Worm (Caenorhabditis elegans) whole organism, L2 larva: Measurements from ENCODE around the gene K11H12.5.

Experiments
- C34F6.9 ChIP-seq: fragments of 150-350 bp; optimal IDR thresholded peaks from 2 replicates; lab custom pipeline; 2014; ENCODE audit warnings: missing biosample characterization, missing genetic modification characterization
- F13H6.1 ChIP-seq: sonication (generic microtip); optimal IDR thresholded peaks from 2 replicates; lab custom pipeline; 2016; ENCODE audit warnings: missing genetic modification characterization, missing compliant biosample characterization
- R02D3.7 ChIP-seq: fragments of 150-350 bp; optimal IDR thresholded peaks from 2 replicates; lab custom pipeline; 2014; ENCODE audit warnings: missing biosample characterization, missing genetic modification characterization
- Y55F3AM.14 ChIP-seq: fragments of 200-800 bp; sonication (Bioruptor generic); optimal IDR thresholded peaks from 2 replicates; lab custom pipeline; 2018; ENCODE audit warnings: mild to moderate bottlenecking, missing genetic modification characterization, missing compliant biosample characterization
- alr-1 ChIP-seq: fragments of 150-350 bp; optimal IDR thresholded peaks from 2 replicates; lab custom pipeline; 2014; ENCODE audit warnings: missing biosample characterization, missing genetic modification characterization
- aly-2 ChIP-seq: fragments of 150-350 bp; optimal IDR thresholded peaks from 2 replicates; lab custom pipeline; 2014; ENCODE audit warnings: missing biosample characterization, missing genetic modification characterization
- blmp-1 ChIP-seq: sonication (generic microtip); optimal IDR thresholded peaks from 2 replicates; lab custom pipeline; 2017; ENCODE audit warnings: missing genetic modification characterization, mild to moderate bottlenecking, missing compliant biosample characterization, antibody characterized with exemption, moderate library complexity; ENCODE audit not compliant: insufficient read depth
- ceh-16 ChIP-seq: fragments of 150-350 bp; optimal IDR thresholded peaks from 2 replicates; lab custom pipeline; 2014; ENCODE audit warnings: missing biosample characterization, missing genetic modification characterization
- ceh-82 ChIP-seq: fragments of 150-350 bp; optimal IDR thresholded peaks from 2 replicates; lab custom pipeline; 2014; ENCODE audit warnings: missing biosample characterization, missing genetic modification characterization
- crh-2 ChIP-seq: sonication (generic microtip); optimal IDR thresholded peaks from 2 replicates; lab custom pipeline; 2017; ENCODE audit warnings: missing biosample characterization, missing genetic modification characterization
- dmd-4 ChIP-seq: sonication (generic microtip); optimal IDR thresholded peaks from 2 replicates; lab custom pipeline; 2017; ENCODE audit warnings: missing biosample characterization, missing genetic modification characterization
- egl-27 ChIP-seq: sonication (generic microtip); optimal IDR thresholded peaks from 3 replicates; lab custom pipeline; 2017; ENCODE audit warnings: missing biosample characterization, missing genetic modification reagents, missing genetic modification characterization
- elt-1 ChIP-seq: fragments of 150-350 bp; optimal IDR thresholded peaks from 2 replicates; lab custom pipeline; 2014; ENCODE audit warnings: missing biosample characterization, missing genetic modification characterization
- elt-3 ChIP-seq: sonication (generic microtip); optimal IDR thresholded peaks from 2 replicates; lab custom pipeline; 2017; ENCODE audit warnings: missing biosample characterization, missing genetic modification characterization
- fos-1 ChIP-seq: fragments of 150-350 bp; optimal IDR thresholded peaks from 2 replicates; lab custom pipeline; 2014; ENCODE audit warnings: missing biosample characterization, missing genetic modification characterization
- lin-11 ChIP-seq: fragments of 150-350 bp; sonication (generic microtip); optimal IDR thresholded peaks from 2 replicates; lab custom pipeline; 2014; ENCODE audit warnings: missing biosample characterization, missing genetic modification characterization, inconsistent platforms, mixed read lengths
- lin-13 ChIP-seq: fragments of 150-350 bp; optimal IDR thresholded peaks from 2 replicates; lab custom pipeline; 2014; ENCODE audit warnings: missing biosample characterization, missing genetic modification reagents, missing genetic modification characterization
- lin-39 ChIP-seq: fragments of 150-350 bp; optimal IDR thresholded peaks from 2 replicates; lab custom pipeline; 2014; ENCODE audit warnings: missing biosample characterization, missing genetic modification reagents, missing genetic modification characterization
- lsy-2 ChIP-seq, 2 experiments: fragments of 150-350 bp in 1 of 2; sonication (generic microtip) in 1 of 2; optimal IDR thresholded peaks; 2 replicates each; lab custom pipeline; 2014 to 2017; ENCODE audit warnings: missing biosample characterization in 2 of 2, missing genetic modification characterization in 2 of 2
- mbf-1 ChIP-seq: sonication (generic microtip); optimal IDR thresholded peaks from 2 replicates; lab custom pipeline; 2017; ENCODE audit warnings: missing biosample characterization, missing genetic modification characterization
- mdl-1 ChIP-seq, 2 experiments: fragments of 150-350 bp in 1 of 2; sonication (generic microtip) in 1 of 2; optimal IDR thresholded peaks; 2 replicates each; lab custom pipeline; 2017; ENCODE audit warnings: missing biosample characterization in 2 of 2, missing genetic modification characterization in 2 of 2
- nhr-10 ChIP-seq: sonication (generic microtip); optimal IDR thresholded peaks from 2 replicates; lab custom pipeline; 2017; ENCODE audit warnings: missing biosample characterization, missing genetic modification characterization
- nhr-11 ChIP-seq: fragments of 150-350 bp; optimal IDR thresholded peaks from 2 replicates; lab custom pipeline; 2014; ENCODE audit warnings: missing biosample characterization, missing genetic modification characterization
- nhr-12 ChIP-seq: fragments of 150-350 bp; optimal IDR thresholded peaks from 2 replicates; lab custom pipeline; 2014; ENCODE audit warnings: missing biosample characterization, missing genetic modification characterization
- nhr-129 ChIP-seq: fragments of 150-350 bp; optimal IDR thresholded peaks from 2 replicates; lab custom pipeline; 2014; ENCODE audit warnings: missing biosample characterization, missing genetic modification characterization
- nhr-21 ChIP-seq: fragments of 150-350 bp; optimal IDR thresholded peaks from 2 replicates; lab custom pipeline; 2014; ENCODE audit warnings: missing biosample characterization, missing genetic modification characterization
- nhr-23 ChIP-seq: fragments of 150-350 bp; optimal IDR thresholded peaks from 2 replicates; lab custom pipeline; 2014; ENCODE audit warnings: missing biosample characterization, missing genetic modification reagents, missing genetic modification characterization
- nhr-25 ChIP-seq: fragments of 150-350 bp; sonication (generic microtip); optimal IDR thresholded peaks from 3 replicates; lab custom pipeline; 2014; ENCODE audit warnings: missing biosample characterization, missing genetic modification characterization
- nhr-6 ChIP-seq: fragments of 150-350 bp; optimal IDR thresholded peaks from 2 replicates; lab custom pipeline; 2014; ENCODE audit warnings: missing biosample characterization, missing genetic modification characterization
- nhr-77 ChIP-seq: fragments of 150-350 bp; optimal IDR thresholded peaks from 2 replicates; lab custom pipeline; 2014; ENCODE audit warnings: missing biosample characterization, missing genetic modification characterization
- peb-1 ChIP-seq: fragments of 150-350 bp; optimal IDR thresholded peaks from 2 replicates; lab custom pipeline; 2014; ENCODE audit warnings: missing biosample characterization, missing genetic modification characterization
- sma-9 ChIP-seq, 2 experiments: fragments of 150-350 bp in 1 of 2; sonication (generic microtip) in 1 of 2; optimal IDR thresholded peaks; 2 replicates each; lab custom pipeline; 2014 to 2016; ENCODE audit warnings: missing genetic modification characterization in 2 of 2, mild to moderate bottlenecking in 1 of 2, missing biosample characterization in 1 of 2, missing compliant biosample characterization in 1 of 2, missing genetic modification reagents in 1 of 2, moderate library complexity in 1 of 2
- snpc-4 ChIP-seq: fragments of 150-350 bp; optimal IDR thresholded peaks from 2 replicates; lab custom pipeline; 2014; ENCODE audit warnings: missing biosample characterization, missing genetic modification characterization
- unc-39 ChIP-seq: fragments of 150-350 bp; optimal IDR thresholded peaks from 2 replicates; lab custom pipeline; 2014; ENCODE audit warnings: missing biosample characterization, missing genetic modification characterization
- unc-55 ChIP-seq: fragments of 150-350 bp; sonication (generic microtip); optimal IDR thresholded peaks from 3 replicates; lab custom pipeline; 2014; ENCODE audit warnings: missing biosample characterization, missing genetic modification reagents, missing genetic modification characterization
- unc-62 ChIP-seq: fragments of 150-350 bp; optimal IDR thresholded peaks from 2 replicates; lab custom pipeline; 2014; ENCODE audit warnings: missing biosample characterization, missing genetic modification reagents, missing genetic modification characterization
- ztf-11 ChIP-seq: sonication (generic microtip); optimal IDR thresholded peaks from 2 replicates; lab custom pipeline; 2017; ENCODE audit warnings: missing biosample characterization, missing genetic modification characterization
- ztf-4 ChIP-seq: fragments of 150-350 bp; optimal IDR thresholded peaks from 2 replicates; lab custom pipeline; 2014; ENCODE audit warnings: missing biosample characterization, missing genetic modification characterization

K11H12.5 gene

DNA sequence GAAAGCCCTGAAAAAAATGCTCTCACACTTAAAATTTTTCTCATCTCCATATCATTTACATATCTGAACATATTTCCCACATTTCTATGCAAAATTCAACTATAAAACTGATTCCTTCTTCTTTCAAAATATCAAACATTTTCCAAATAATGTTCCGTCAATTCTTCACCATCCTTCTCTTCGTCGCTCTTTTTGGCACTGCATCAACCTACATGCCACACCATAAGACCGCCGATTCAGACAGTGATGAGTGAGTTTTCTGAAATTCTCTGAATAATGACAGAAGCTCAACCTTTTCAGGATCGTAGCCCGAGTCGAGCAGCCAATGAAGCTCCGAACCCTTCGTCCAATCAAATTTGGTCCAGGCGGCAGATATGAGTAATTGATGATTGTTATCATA is at the start of gene K11H12.5:
K11H12.5 (plus strand) TSS at position 301 of the 400 bp plus-strand sequence.
- TF ChIP-seq ceh-82 (tag; lab: Kevin White, UChicago) (no peak), nhr-10 (no peak), dmd-4 (no peak), lin-13 (GFP tag; lab: Kevin White, UChicago) (no peak), nhr-77 (tag; lab: Kevin White, UChicago) (no peak), mdl-1 (tag; optimal IDR thresholded peaks at IDR 0.05; lab: Kevin White, UChicago) (no peak), lin-39 (tag; lab: Kevin White, UChicago) (no peak), sma-9 (GFP tag; optimal IDR thresholded peaks at IDR 0.05; lab: Kevin White, UChicago) (no peak), sma-9 (tag; optimal IDR thresholded peaks at IDR 0.05; lab: Kevin White, UChicago) (no peak), unc-62 (GFP tag; lab: Kevin White, UChicago) (no peak), blmp-1 (tag; lab: Kevin White, UChicago) (no peak), ztf-4 (tag; lab: Kevin White, UChicago) (no peak), lin-11 (tag; lab: Kevin White, UChicago) (no peak), Y55F3AM.14 (GFP tag; lab: Kevin White, UChicago) (no peak), nhr-25 (tag; lab: Kevin White, UChicago) (no peak), crh-2 (tag; lab: Kevin White, UChicago) (no peak), F13H6.1 (tag; lab: Kevin White, UChicago) (no peak), ceh-16 (tag; lab: Kevin White, UChicago) (no peak), aly-2 (tag; lab: Kevin White, UChicago) (no peak)
- TF ChIP-seq, all 48 proteins: peak for 0

DNA sequence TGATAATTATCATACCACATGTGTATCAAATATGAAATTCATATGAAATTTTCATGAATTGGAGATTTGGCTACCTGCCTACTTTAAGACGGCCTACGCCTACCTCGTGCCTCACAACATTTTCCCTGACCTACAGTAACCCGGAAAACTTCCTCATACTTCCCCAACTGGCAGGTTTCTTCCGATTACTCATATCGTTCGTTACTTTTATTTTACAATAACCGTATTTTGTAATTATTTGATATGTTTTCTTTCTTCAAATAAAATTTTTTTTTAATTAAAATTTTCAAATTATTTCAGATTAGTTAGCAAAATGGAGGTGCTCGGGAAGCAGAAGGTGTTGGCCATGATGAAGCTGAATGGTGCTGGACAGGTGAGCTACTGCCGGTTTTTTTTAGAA is 49.1 kb upstream of the K11H12.5 start, which contains the start of gene nhr-76:
nhr-76 (plus strand) TSS at position 301 of the 400 bp plus-strand sequence.
- TF ChIP-seq nhr-77 (tag; lab: Kevin White, UChicago) (no peak), nhr-12 (tag; lab: Kevin White, UChicago) (no peak), C34F6.9 (no peak), unc-39 (tag; lab: Kevin White, UChicago) (no peak), Y55F3AM.14 (GFP tag; lab: Kevin White, UChicago) (no peak), nhr-11 (tag; lab: Kevin White, UChicago) (no peak), nhr-6 (no peak), lin-11 (tag; lab: Kevin White, UChicago) (no peak), nhr-129 (tag; lab: Kevin White, UChicago) (no peak), lsy-2 (tag; optimal IDR thresholded peaks at IDR 0.05; lab: Kevin White, UChicago) (no peak), ceh-16 (tag; lab: Kevin White, UChicago) (no peak), egl-27 (tag; lab: Kevin White, UChicago) (no peak), aly-2 (tag; lab: Kevin White, UChicago) (no peak), snpc-4 (tag; lab: Kevin White, UChicago) (no peak), nhr-21 (tag; lab: Kevin White, UChicago) (no peak), ztf-4 (tag; lab: Kevin White, UChicago) (no peak), sma-9 (GFP tag; optimal IDR thresholded peaks at IDR 0.05; lab: Kevin White, UChicago) (no peak), sma-9 (tag; optimal IDR thresholded peaks at IDR 0.05; lab: Kevin White, UChicago) (no peak)

DNA sequence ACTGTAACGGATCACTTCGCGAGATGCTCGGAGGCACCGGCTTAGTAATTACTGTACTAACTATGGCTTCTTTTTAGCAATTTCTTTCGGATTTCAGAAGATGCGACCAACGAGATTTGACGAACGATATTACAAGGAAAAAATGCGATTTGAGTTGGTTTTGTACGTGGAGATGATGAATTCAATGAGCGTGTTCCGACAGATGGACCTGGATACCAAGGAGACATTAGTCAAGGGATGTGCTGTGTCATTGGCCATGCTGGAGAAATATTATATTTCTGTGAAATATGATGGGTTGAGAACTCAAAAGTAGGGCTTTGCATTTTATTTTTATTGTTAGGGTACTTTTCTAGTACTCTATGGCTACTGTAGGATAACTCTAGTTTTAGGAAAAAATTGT is 45.8 kb upstream of the K11H12.5 start:
- TF ChIP-seq nhr-77 (tag; lab: Kevin White, UChicago) (no peak), ztf-11 (tag; lab: Kevin White, UChicago) (no peak), ceh-16 (tag; lab: Kevin White, UChicago) (no peak), fos-1 (tag; lab: Kevin White, UChicago) (no peak), nhr-23 (tag; lab: Kevin White, UChicago) (no peak), nhr-21 (tag; lab: Kevin White, UChicago) (no peak), crh-2 (tag; lab: Kevin White, UChicago) (no peak), egl-27 (tag; lab: Kevin White, UChicago) (no peak), lsy-2 (tag; optimal IDR thresholded peaks at IDR 0.05; lab: Kevin White, UChicago) (no peak), Y55F3AM.14 (GFP tag; lab: Kevin White, UChicago) (no peak)

DNA sequence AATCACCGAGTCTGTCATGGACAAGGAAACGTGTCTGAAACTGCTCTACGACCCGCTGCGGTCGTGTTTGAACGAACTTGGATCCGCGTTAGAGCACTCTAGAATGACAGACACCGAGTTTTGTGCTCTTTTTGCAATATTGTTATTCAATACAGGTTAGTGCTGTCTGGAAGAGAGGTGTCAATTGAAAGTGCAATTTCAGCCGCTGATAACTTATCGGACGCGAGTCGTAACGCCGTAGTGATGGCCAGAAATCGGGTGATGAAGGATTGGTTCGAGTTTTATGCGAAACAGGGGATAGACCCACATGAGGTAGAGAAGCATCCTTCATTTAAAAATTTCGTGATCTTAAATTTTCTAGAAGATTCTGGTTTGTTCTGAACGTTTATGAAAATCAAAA is 44.5 kb upstream of the K11H12.5 start:
- TF ChIP-seq elt-3 (tag; lab: Kevin White, UChicago) (no peak), mbf-1 (tag; lab: Kevin White, UChicago) (no peak), lin-13 (GFP tag; lab: Kevin White, UChicago) (no peak), blmp-1 (tag; lab: Kevin White, UChicago) (no peak), unc-39 (tag; lab: Kevin White, UChicago) (no peak), ceh-82 (tag; lab: Kevin White, UChicago) (no peak), C34F6.9 (no peak), F13H6.1 (tag; lab: Kevin White, UChicago) (no peak), alr-1 (tag; lab: Kevin White, UChicago) (no peak), peb-1 (no peak), R02D3.7 (tag; lab: Kevin White, UChicago) (no peak), unc-55 (GFP tag; lab: Kevin White, UChicago) (no peak), elt-1 (tag; lab: Kevin White, UChicago) (no peak), nhr-11 (tag; lab: Kevin White, UChicago) (no peak), sma-9 (GFP tag; optimal IDR thresholded peaks at IDR 0.05; lab: Kevin White, UChicago) (no peak), sma-9 (tag; optimal IDR thresholded peaks at IDR 0.05; lab: Kevin White, UChicago) (no peak), lsy-2 (tag; optimal IDR thresholded peaks at IDR 0.05; lab: Kevin White, UChicago) (no peak)
